Worm (Caenorhabditis elegans) whole organism, mixed stage, embryonic: ENCODE measurements around the gene F41E6.15.
A peak's percentile ranks its signal among the peaks of the same experiment; 100 is the strongest.

ENCODE experiments used
- M03D4.4 ChIP-seq: sonication (generic microtip); optimal IDR thresholded peaks from 2 replicates; lab custom pipeline; 2017; ENCODE audit warnings: mild to moderate bottlenecking, missing genetic modification characterization, missing compliant biosample characterization
- bed-3 ChIP-seq: fragments of 200-800 bp; sonication (Bioruptor generic); optimal IDR thresholded peaks from 3 replicates; lab custom pipeline; 2018; ENCODE audit warnings: mild to moderate bottlenecking, missing genetic modification characterization, moderate library complexity, missing compliant biosample characterization
- blmp-1 ChIP-seq: fragments of 150-350 bp; optimal IDR thresholded peaks from 2 replicates; lab custom pipeline; 2014; ENCODE audit warnings: missing biosample characterization, missing genetic modification characterization
- ceh-39 ChIP-seq: fragments of 150-350 bp; optimal IDR thresholded peaks from 2 replicates; lab custom pipeline; 2014; ENCODE audit warnings: missing biosample characterization, missing genetic modification characterization
- ceh-43 ChIP-seq: fragments of 200-800 bp; sonication (Bioruptor generic); optimal IDR thresholded peaks from 2 replicates; lab custom pipeline; 2018; ENCODE audit warnings: mild to moderate bottlenecking, missing genetic modification characterization, moderate library complexity, missing compliant biosample characterization
- ceh-83 ChIP-seq: fragments of 200-800 bp; sonication (Bioruptor generic); optimal IDR thresholded peaks from 2 replicates; lab custom pipeline; 2018; ENCODE audit warnings: mild to moderate bottlenecking, missing genetic modification characterization, missing compliant biosample characterization
- ces-1 ChIP-seq: fragments of 150-350 bp; optimal IDR thresholded peaks from 2 replicates; lab custom pipeline; 2014; ENCODE audit warnings: missing biosample characterization, missing genetic modification reagents, missing genetic modification characterization
- cnd-1 ChIP-seq: fragments of 200-800 bp; sonication (Bioruptor generic); optimal IDR thresholded peaks from 2 replicates; lab custom pipeline; 2018; ENCODE audit warnings: mild to moderate bottlenecking, missing genetic modification characterization, missing compliant biosample characterization
- drap-1 ChIP-seq: fragments of 200-800 bp; sonication (Bioruptor generic); optimal IDR thresholded peaks from 3 replicates; lab custom pipeline; 2018; ENCODE audit warnings: mild to moderate bottlenecking, missing genetic modification characterization, missing compliant biosample characterization
- elt-1 ChIP-seq: sonication (generic microtip); optimal IDR thresholded peaks from 2 replicates; lab custom pipeline; 2017; ENCODE audit warnings: missing genetic modification characterization, mild to moderate bottlenecking, missing compliant biosample characterization, antibody characterized with exemption, moderate library complexity, borderline replicate concordance; ENCODE audit not compliant: insufficient read depth
- elt-3 ChIP-seq: fragments of 150-350 bp; optimal IDR thresholded peaks from 2 replicates; lab custom pipeline; 2014; ENCODE audit warnings: missing biosample characterization, missing genetic modification characterization
- flh-1 ChIP-seq: fragments of 200-800 bp; sonication (Bioruptor generic); optimal IDR thresholded peaks from 2 replicates; lab custom pipeline; 2018; ENCODE audit warnings: mild to moderate bottlenecking, missing genetic modification characterization, moderate library complexity, missing compliant biosample characterization
- ham-2 ChIP-seq: fragments of 200-800 bp; sonication (Bioruptor generic); optimal IDR thresholded peaks from 2 replicates; lab custom pipeline; 2018; ENCODE audit warnings: mild to moderate bottlenecking, missing genetic modification characterization, missing compliant biosample characterization
- hlh-1 ChIP-seq: fragments of 150-350 bp; optimal IDR thresholded peaks from 2 replicates; lab custom pipeline; 2014; ENCODE audit warnings: missing biosample characterization, missing genetic modification reagents, missing genetic modification characterization
- lin-13 ChIP-seq: fragments of 150-350 bp; optimal IDR thresholded peaks from 2 replicates; lab custom pipeline; 2014; ENCODE audit warnings: missing biosample characterization, missing genetic modification characterization
- lin-32 ChIP-seq: fragments of 200-800 bp; sonication (Bioruptor generic); optimal IDR thresholded peaks from 2 replicates; lab custom pipeline; 2018; ENCODE audit warnings: mild to moderate bottlenecking, missing genetic modification characterization, missing compliant biosample characterization
- lsy-2 ChIP-seq: fragments of 150-350 bp; optimal IDR thresholded peaks from 2 replicates; lab custom pipeline; 2014; ENCODE audit warnings: missing biosample characterization, missing genetic modification characterization
- mab-5 ChIP-seq: fragments of 150-350 bp; optimal IDR thresholded peaks from 2 replicates; lab custom pipeline; 2014; ENCODE audit warnings: missing biosample characterization, missing genetic modification characterization
- mep-1 ChIP-seq: fragments of 150-350 bp; optimal IDR thresholded peaks from 2 replicates; lab custom pipeline; 2017; ENCODE audit warnings: missing biosample characterization, missing genetic modification reagents, missing genetic modification characterization, inconsistent platforms
- mls-2 ChIP-seq: sonication (generic microtip); optimal IDR thresholded peaks from 2 replicates; lab custom pipeline; 2016; ENCODE audit warnings: mild to moderate bottlenecking, missing genetic modification characterization, moderate library complexity, missing compliant biosample characterization
- nhr-12 ChIP-seq: fragments of 150-350 bp; optimal IDR thresholded peaks from 2 replicates; lab custom pipeline; 2014; ENCODE audit warnings: missing biosample characterization, missing genetic modification characterization
- nhr-2 ChIP-seq: fragments of 150-350 bp; optimal IDR thresholded peaks from 2 replicates; lab custom pipeline; 2014; ENCODE audit warnings: missing biosample characterization, missing genetic modification characterization
- nhr-237 ChIP-seq: fragments of 150-350 bp; optimal IDR thresholded peaks from 2 replicates; lab custom pipeline; 2014; ENCODE audit warnings: missing biosample characterization, missing genetic modification characterization
- nhr-28 ChIP-seq: fragments of 150-350 bp; optimal IDR thresholded peaks from 2 replicates; lab custom pipeline; 2014; ENCODE audit warnings: missing biosample characterization, missing genetic modification characterization
- nhr-76 ChIP-seq: sonication (generic microtip); optimal IDR thresholded peaks from 2 replicates; lab custom pipeline; 2017; ENCODE audit warnings: missing biosample characterization, missing genetic modification characterization
- pha-4 ChIP-seq: fragments of 150-350 bp; optimal IDR thresholded peaks from 2 replicates; lab custom pipeline; 2018; ENCODE audit warnings: missing biosample characterization, missing genetic modification reagents, missing genetic modification characterization
- sem-2 ChIP-seq: fragments of 200-800 bp; sonication (Bioruptor generic); optimal IDR thresholded peaks from 2 replicates; lab custom pipeline; 2018; ENCODE audit warnings: mild to moderate bottlenecking, missing genetic modification characterization, missing compliant biosample characterization
- snpc-4 ChIP-seq: fragments of 150-350 bp; optimal IDR thresholded peaks from 2 replicates; lab custom pipeline; 2014; ENCODE audit warnings: missing biosample characterization, missing genetic modification characterization
- sptf-1 ChIP-seq: sonication (generic microtip); optimal IDR thresholded peaks from 2 replicates; lab custom pipeline; 2017; ENCODE audit warnings: mild to moderate bottlenecking, missing genetic modification characterization, moderate library complexity, missing compliant biosample characterization
- tbx-8 ChIP-seq: fragments of 200-800 bp; sonication (Bioruptor generic); optimal IDR thresholded peaks from 2 replicates; lab custom pipeline; 2018; ENCODE audit warnings: mild to moderate bottlenecking, missing genetic modification characterization, moderate library complexity, missing compliant biosample characterization
- unc-120 ChIP-seq: sonication (generic microtip); optimal IDR thresholded peaks from 2 replicates; lab custom pipeline; 2017; ENCODE audit warnings: missing genetic modification characterization, missing compliant biosample characterization; ENCODE audit not compliant: poor library complexity, severe bottlenecking
- unc-39 ChIP-seq: fragments of 150-350 bp; optimal IDR thresholded peaks from 2 replicates; lab custom pipeline; 2014; ENCODE audit warnings: missing biosample characterization, missing genetic modification characterization
- unc-62 ChIP-seq: fragments of 150-350 bp; optimal IDR thresholded peaks from 2 replicates; lab custom pipeline; 2014; ENCODE audit warnings: missing biosample characterization, missing genetic modification reagents, missing genetic modification characterization
- zip-8 ChIP-seq: fragments of 150-350 bp; optimal IDR thresholded peaks from 2 replicates; lab custom pipeline; 2014; ENCODE audit warnings: missing biosample characterization, missing genetic modification characterization
- ztf-11 ChIP-seq: fragments of 150-350 bp; optimal IDR thresholded peaks from 2 replicates; lab custom pipeline; 2014; ENCODE audit warnings: missing biosample characterization, missing genetic modification characterization

F41E6.15 gene

ce11 chrV:8606099-8606696 is 3.7 kb upstream of the F41E6.15 start, which contains the start of gene vps-60:
vps-60 (minus strand) TSS chrV:8606128.
- TF ChIP-seq elt-3 (tag; lab: Kevin White, UChicago): no peak
- TF ChIP-seq sptf-1: no peak
- TF ChIP-seq sem-2 (GFP tag; lab: Kevin White, UChicago): no peak
- TF ChIP-seq ztf-11 (tag; lab: Kevin White, UChicago): no peak
- TF ChIP-seq blmp-1 (tag; lab: Kevin White, UChicago): peak; percentile 61
- no peak for TF ChIP-seq nhr-76 (tag; lab: Kevin White, UChicago)
- no peak for TF ChIP-seq ceh-43 (GFP tag; lab: Kevin White, UChicago)
- peak; percentile 73 for TF ChIP-seq nhr-237
- peak; percentile 87 for TF ChIP-seq pha-4 (tag; lab: Kevin White, UChicago)
- TF ChIP-seq cnd-1 (tag; lab: Kevin White, UChicago): peak; percentile 45
- peak; percentile 83 for TF ChIP-seq ceh-39 (tag; lab: Kevin White, UChicago)
- TF ChIP-seq mep-1: peak; percentile 92
- TF ChIP-seq mls-2 (tag; lab: Kevin White, UChicago): peak; percentile 68
- TF ChIP-seq unc-120 (tag; lab: Kevin White, UChicago): peak; percentile 58
- no peak for TF ChIP-seq lin-32
- TF ChIP-seq nhr-2: no peak
- TF ChIP-seq ceh-83: no peak
- TF ChIP-seq unc-62 (GFP tag; lab: Kevin White, UChicago): peak; percentile 51
- no peak for TF ChIP-seq snpc-4 (tag; lab: Kevin White, UChicago)
- peak; percentile 25 for TF ChIP-seq zip-8 (tag; lab: Kevin White, UChicago)
- no peak for TF ChIP-seq bed-3 (GFP tag; lab: Kevin White, UChicago)
- TF ChIP-seq ham-2 (GFP tag; lab: Kevin White, UChicago): no peak
- no peak for TF ChIP-seq tbx-8 (GFP tag; lab: Kevin White, UChicago)
- no peak for TF ChIP-seq mab-5 (tag; lab: Kevin White, UChicago)
- peak; percentile 50 for TF ChIP-seq lin-13
- no peak for TF ChIP-seq nhr-28 (tag; lab: Kevin White, UChicago)
- peak; percentile 61 for TF ChIP-seq hlh-1
- peak; percentile 87 for TF ChIP-seq ces-1 (GFP tag; lab: Kevin White, UChicago)
- no peak for TF ChIP-seq drap-1 (GFP tag; lab: Kevin White, UChicago)
- TF ChIP-seq M03D4.4 (tag; lab: Kevin White, UChicago): peak; percentile 17
- TF ChIP-seq nhr-12 (tag; lab: Kevin White, UChicago): no peak
- TF ChIP-seq lsy-2: peak; percentile 83
- TF ChIP-seq elt-1 (tag; lab: Kevin White, UChicago): peak; percentile 25
- TF ChIP-seq unc-39 (tag; lab: Kevin White, UChicago): no peak
- no peak for TF ChIP-seq flh-1 (GFP tag; lab: Kevin White, UChicago)

- TF ChIP-seq unc-39 (tag; lab: Kevin White, UChicago) (no peak), lin-32 (no peak), nhr-76 (tag; lab: Kevin White, UChicago) (no peak), snpc-4 (tag; lab: Kevin White, UChicago) (no peak), nhr-28 (tag; lab: Kevin White, UChicago) (no peak), zip-8 (tag; lab: Kevin White, UChicago) (no peak), elt-1 (tag; lab: Kevin White, UChicago) (no peak), ces-1 (GFP tag; lab: Kevin White, UChicago) (no peak), nhr-237 (no peak), ham-2 (GFP tag; lab: Kevin White, UChicago) (no peak), elt-3 (tag; lab: Kevin White, UChicago) (no peak), unc-120 (tag; lab: Kevin White, UChicago) (no peak), sem-2 (GFP tag; lab: Kevin White, UChicago) (no peak), ztf-11 (tag; lab: Kevin White, UChicago) (no peak), mab-5 (tag; lab: Kevin White, UChicago) (no peak), ceh-83 (no peak), sptf-1 (no peak)
These were observed 734 bp upstream of the F41E6.15 start, which contains the start of gene F41E6.5 for ce11 chrV:8603272-8603671. F41E6.5 (plus strand) TSS chrV:8603480.

ce11 chrV:8601420-8601819 is 1.1 kb downstream of the F41E6.15 start, which contains the start of gene F41E6.8:
F41E6.8 (minus strand) TSS chrV:8601520.
- no peak for TF ChIP-seq nhr-12 (tag; lab: Kevin White, UChicago)
- no peak for TF ChIP-seq nhr-2
- no peak for TF ChIP-seq ceh-43 (GFP tag; lab: Kevin White, UChicago)
- TF ChIP-seq ztf-11 (tag; lab: Kevin White, UChicago): no peak
- TF ChIP-seq ces-1 (GFP tag; lab: Kevin White, UChicago): no peak
- TF ChIP-seq unc-39 (tag; lab: Kevin White, UChicago): no peak
- TF ChIP-seq tbx-8 (GFP tag; lab: Kevin White, UChicago): no peak
- no peak for TF ChIP-seq pha-4 (tag; lab: Kevin White, UChicago)
- TF ChIP-seq sptf-1: no peak
